Worm (Caenorhabditis elegans) whole organism, L3 larva: ENCODE measurements around the gene D2023.6.

ENCODE experiments used
- ama-1 ChIP-seq: fragments of 150-350 bp; optimal IDR thresholded peaks from 2 replicates; lab custom pipeline; 2018
- egl-27 ChIP-seq: sonication (generic microtip); optimal IDR thresholded peaks from 4 replicates; lab custom pipeline; 2017; ENCODE audit warnings: missing biosample characterization, missing genetic modification reagents, missing genetic modification characterization
- elt-1 ChIP-seq: fragments of 150-350 bp; optimal IDR thresholded peaks from 2 replicates; lab custom pipeline; 2014; ENCODE audit warnings: missing biosample characterization, missing genetic modification characterization
- fkh-10 ChIP-seq: sonication (generic microtip); optimal IDR thresholded peaks from 2 replicates; lab custom pipeline; 2017; ENCODE audit warnings: missing biosample characterization, missing genetic modification reagents, missing genetic modification characterization
- fkh-2 ChIP-seq: fragments of 150-350 bp; optimal IDR thresholded peaks from 2 replicates; lab custom pipeline; 2014; ENCODE audit warnings: missing biosample characterization, missing genetic modification reagents, missing genetic modification characterization
- nhr-11 ChIP-seq: fragments of 150-350 bp; optimal IDR thresholded peaks from 2 replicates; lab custom pipeline; 2014; ENCODE audit warnings: missing biosample characterization, missing genetic modification characterization
- nhr-25 ChIP-seq: sonication (generic microtip); optimal IDR thresholded peaks from 2 replicates; lab custom pipeline; 2017; ENCODE audit warnings: missing biosample characterization, missing genetic modification characterization
- nhr-76 ChIP-seq: fragments of 150-350 bp; sonication (generic microtip); optimal IDR thresholded peaks from 5 replicates; lab custom pipeline; 2014; ENCODE audit warnings: missing biosample characterization, missing genetic modification characterization
- pha-4 ChIP-seq: fragments of 150-350 bp; optimal IDR thresholded peaks from 2 replicates; lab custom pipeline; 2014; ENCODE audit warnings: missing biosample characterization, missing genetic modification reagents, missing genetic modification characterization
- snpc-4 ChIP-seq: fragments of 150-350 bp; optimal IDR thresholded peaks from 2 replicates; lab custom pipeline; 2014; ENCODE audit warnings: missing biosample characterization, missing genetic modification characterization
- unc-62 ChIP-seq: fragments of 150-350 bp; sonication (generic microtip); optimal IDR thresholded peaks from 4 replicates; lab custom pipeline; 2014; ENCODE audit warnings: missing biosample characterization, missing genetic modification reagents, missing genetic modification characterization

DNA sequence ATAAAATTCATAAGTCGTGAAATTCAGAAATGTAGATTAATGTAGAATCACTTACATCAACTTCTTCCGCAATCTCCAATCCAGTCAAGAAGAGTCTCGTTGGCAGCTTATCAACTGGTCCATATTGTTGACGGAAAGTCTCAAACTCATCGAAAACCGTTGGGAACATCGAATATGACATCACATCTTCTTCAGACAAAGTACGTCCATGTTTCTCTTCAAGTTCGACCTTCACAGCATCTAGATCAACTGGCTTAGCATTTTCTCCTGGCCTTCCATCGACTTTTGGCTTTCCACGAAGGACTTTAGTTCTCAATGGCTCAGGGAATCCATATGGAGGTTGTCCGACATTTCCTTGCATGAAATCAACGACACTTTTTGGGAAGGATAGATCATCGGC, 8.4 kb upstream of the D2023.6 start:
- TF ChIP-seq unc-62 (GFP tag; lab: Kevin White, UChicago): no peak
- no peak for TF ChIP-seq nhr-76 (tag; lab: Kevin White, UChicago)
- no peak for TF ChIP-seq egl-27 (tag; lab: Kevin White, UChicago)
- no peak for TF ChIP-seq nhr-25
- TF ChIP-seq pha-4: no peak
- no peak for TF ChIP-seq elt-1 (tag; lab: Kevin White, UChicago)
- TF ChIP-seq snpc-4 (tag; lab: Kevin White, UChicago): no peak
- TF ChIP-seq fkh-10 (GFP tag; lab: Kevin White, UChicago): no peak
- TF ChIP-seq ama-1 (lab: Kevin White, UChicago): peak; percentile 55
- TF ChIP-seq fkh-2: no peak
- TF ChIP-seq nhr-11 (tag; lab: Kevin White, UChicago): no peak
